Worm (Caenorhabditis elegans) whole organism, young adult: Measurements from ENCODE around the gene F44E2.10.

Experiments
- B0035.1 ChIP-seq: sonication (generic microtip); optimal IDR thresholded peaks from 2 replicates; lab custom pipeline; 2016; ENCODE audit warnings: missing genetic modification characterization, mild to moderate bottlenecking, missing compliant biosample characterization, missing genotype, missing genetic modification reagents
- B0336.3 ChIP-seq: fragments of 200-800 bp; sonication (Bioruptor generic); IDR thresholded peaks from 2 replicates; pipeline ENCODE4 v1.3.6; 2022; ENCODE audit warnings: missing genetic modification characterization, missing compliant biosample characterization
- F10E7.11 ChIP-seq: sonication (generic microtip); optimal IDR thresholded peaks from 2 replicates; lab custom pipeline; 2017; ENCODE audit warnings: mild to moderate bottlenecking, missing genetic modification characterization, moderate library complexity, missing compliant biosample characterization
- F22D6.2 ChIP-seq: sonication (generic microtip); optimal IDR thresholded peaks from 2 replicates; lab custom pipeline; 2016; ENCODE audit warnings: mild to moderate bottlenecking, missing genetic modification characterization, missing compliant biosample characterization
- F23B12.7 ChIP-seq: sonication (generic microtip); optimal IDR thresholded peaks from 2 replicates; lab custom pipeline; 2017; ENCODE audit warnings: missing genetic modification characterization, mild to moderate bottlenecking, missing compliant biosample characterization, antibody characterized with exemption, moderate library complexity; ENCODE audit not compliant: insufficient read depth
- F33H1.4 ChIP-seq: fragments of 200-800 bp; sonication (Bioruptor generic); IDR thresholded peaks from 2 replicates; pipeline ENCODE4 v1.3.6; 2022; ENCODE audit warnings: missing genetic modification reagents, missing genetic modification characterization, missing compliant biosample characterization
- F37B4.10 ChIP-seq: fragments of 200-800 bp; sonication (Bioruptor generic); IDR thresholded peaks from 2 replicates; pipeline ENCODE4 v1.3.6; 2022; ENCODE audit warnings: missing genetic modification characterization, missing compliant biosample characterization
- F39B2.1 ChIP-seq: fragments of 200-800 bp; sonication (Bioruptor generic); IDR thresholded peaks from 2 replicates; pipeline ENCODE4 v1.3.6; 2022; ENCODE audit warnings: missing genetic modification reagents, missing genetic modification characterization, missing compliant biosample characterization
- F55B11.4 ChIP-seq: sonication (generic microtip); optimal IDR thresholded peaks from 2 replicates; lab custom pipeline; 2016; ENCODE audit warnings: missing compliant biosample characterization, missing genetic modification characterization, borderline replicate concordance; ENCODE audit not compliant: insufficient read depth
- F57A8.1 ChIP-seq: fragments of 200-800 bp; sonication (Bioruptor generic); optimal IDR thresholded peaks from 2 replicates; lab custom pipeline; 2018; ENCODE audit warnings: mild to moderate bottlenecking, missing genetic modification characterization, moderate library complexity, missing compliant biosample characterization
- K12H6.12 ChIP-seq: fragments of 200-800 bp; sonication (Bioruptor generic); optimal IDR thresholded peaks from 2 replicates; lab custom pipeline; 2018; ENCODE audit warnings: mild to moderate bottlenecking, missing genetic modification characterization, missing compliant biosample characterization
- Y53G8AR.9 ChIP-seq: fragments of 200-800 bp; sonication (Bioruptor generic); conservative IDR thresholded peaks from 2 replicates; pipeline ENCODE4 v1.3.6; 2022; ENCODE audit warnings: missing genetic modification reagents, missing genetic modification characterization, missing compliant biosample characterization
- Y95B8A.8 ChIP-seq: fragments of 200-800 bp; sonication (Bioruptor generic); IDR thresholded peaks from 2 replicates; pipeline ENCODE4 v1.3.6; 2022; ENCODE audit warnings: missing genetic modification reagents, missing genetic modification characterization, missing compliant biosample characterization
- ZK185.1 ChIP-seq: sonication (generic microtip); optimal IDR thresholded peaks from 2 replicates; lab custom pipeline; 2016; ENCODE audit warnings: mild to moderate bottlenecking, missing genetic modification characterization, missing compliant biosample characterization; ENCODE audit not compliant: poor library complexity, severe bottlenecking
- akir-1 ChIP-seq: fragments of 200-800 bp; sonication (Bioruptor generic); optimal IDR thresholded peaks from 2 replicates; lab custom pipeline; 2018; ENCODE audit warnings: mild to moderate bottlenecking, missing genetic modification characterization, moderate library complexity, missing compliant biosample characterization
- aptf-2 ChIP-seq: fragments of 200-800 bp; sonication (Bioruptor generic); conservative IDR thresholded peaks from 2 replicates; pipeline ENCODE4 v1.3.6; 2022; ENCODE audit warnings: missing genetic modification reagents, missing genetic modification characterization, missing compliant biosample characterization
- aptf-3 ChIP-seq: fragments of 200-800 bp; sonication (Bioruptor generic); IDR thresholded peaks from 2 replicates; pipeline ENCODE4 v1.3.6; 2022; ENCODE audit warnings: missing genetic modification characterization, missing compliant biosample characterization
- atf-7 ChIP-seq: sonication (generic microtip); optimal IDR thresholded peaks from 2 replicates; lab custom pipeline; 2017; ENCODE audit warnings: mild to moderate bottlenecking, missing genetic modification characterization, missing compliant biosample characterization
- bed-1 ChIP-seq: fragments of 200-800 bp; sonication (Bioruptor generic); IDR thresholded peaks from 2 replicates; pipeline ENCODE4 v1.3.6; 2022; ENCODE audit warnings: missing genetic modification reagents, missing genetic modification characterization, missing compliant biosample characterization
- cebp-1 ChIP-seq, 2 experiments: fragments of 200-800 bp in 1 of 2; sonication (Bioruptor generic) in 1 of 2; sonication (generic microtip) in 1 of 2; IDR thresholded peaks in 1 of 2; optimal IDR thresholded peaks in 1 of 2; 2 replicates each; pipeline versions ENCODE4 v1.3.6 to Lab custom; 2017 to 2022; ENCODE audit warnings: missing compliant biosample characterization in 2 of 2, missing genetic modification characterization in 2 of 2, mild to moderate bottlenecking in 1 of 2, missing genetic modification reagents in 1 of 2, moderate library complexity in 1 of 2
- ceh-40 ChIP-seq: fragments of 200-800 bp; sonication (Bioruptor generic); IDR thresholded peaks from 2 replicates; pipeline ENCODE4 v1.3.6; 2022; ENCODE audit warnings: missing genetic modification characterization, missing compliant biosample characterization
- dpl-1 ChIP-seq: fragments of 150-350 bp; optimal IDR thresholded peaks from 2 replicates; lab custom pipeline; 2014; ENCODE audit warnings: missing biosample characterization, missing genetic modification reagents, missing genetic modification characterization
- egl-44 ChIP-seq: fragments of 200-800 bp; sonication (Bioruptor generic); IDR thresholded peaks from 2 replicates; pipeline ENCODE4 v1.3.6; 2022; ENCODE audit warnings: missing genetic modification reagents, missing genetic modification characterization, missing compliant biosample characterization
- egrh-3 ChIP-seq: fragments of 200-800 bp; sonication (Bioruptor generic); IDR thresholded peaks from 2 replicates; pipeline ENCODE4 v1.3.6; 2022; ENCODE audit warnings: missing genetic modification reagents, missing genetic modification characterization, missing compliant biosample characterization
- hmg-1.2 ChIP-seq: fragments of 200-800 bp; sonication (Bioruptor generic); IDR thresholded peaks from 2 replicates; pipeline ENCODE4 v1.3.6; 2022; ENCODE audit warnings: missing genetic modification reagents, missing genetic modification characterization, missing compliant biosample characterization
- hsf-1 ChIP-seq: fragments of 200-800 bp; sonication (Bioruptor generic); IDR thresholded peaks from 2 replicates; pipeline ENCODE4 v1.3.6; 2022; ENCODE audit warnings: missing genetic modification reagents, missing genetic modification characterization, missing compliant biosample characterization
- let-526 ChIP-seq: fragments of 200-800 bp; sonication (Bioruptor generic); IDR thresholded peaks from 2 replicates; pipeline ENCODE4 v1.3.6; 2022; ENCODE audit warnings: missing genetic modification reagents, missing genetic modification characterization, missing compliant biosample characterization
- lin-26 ChIP-seq: fragments of 200-800 bp; sonication (Bioruptor generic); IDR thresholded peaks from 2 replicates; pipeline ENCODE4 v1.3.6; 2022; ENCODE audit warnings: missing genetic modification reagents, missing genetic modification characterization, missing compliant biosample characterization
- lin-35 ChIP-seq, 3 experiments: fragments of 150-350 bp in 2 of 3; sonication (generic microtip) in 1 of 3; optimal IDR thresholded peaks; 2 replicates each; lab custom pipeline; 2014 to 2018; ENCODE audit warnings: missing biosample characterization in 3 of 3, missing genetic modification characterization in 3 of 3, missing genetic modification reagents in 3 of 3
- lir-1 ChIP-seq: fragments of 200-800 bp; sonication (Bioruptor generic); conservative IDR thresholded peaks from 2 replicates; pipeline ENCODE4 v1.3.6; 2022; ENCODE audit warnings: missing genetic modification reagents, missing genetic modification characterization, missing compliant biosample characterization
- madf-3 ChIP-seq: fragments of 200-800 bp; sonication (Bioruptor generic); IDR thresholded peaks from 2 replicates; pipeline ENCODE4 v1.3.6; 2022; ENCODE audit warnings: missing genetic modification reagents, missing genetic modification characterization, missing compliant biosample characterization
- nfya-1 ChIP-seq: sonication (generic microtip); optimal IDR thresholded peaks from 2 replicates; lab custom pipeline; 2017; ENCODE audit warnings: antibody characterized with exemption, missing compliant biosample characterization, missing genetic modification characterization, borderline replicate concordance; ENCODE audit not compliant: insufficient read depth
- nfyb-1 ChIP-seq: fragments of 200-800 bp; sonication (Bioruptor generic); IDR thresholded peaks from 2 replicates; pipeline ENCODE4 v1.3.6; 2022; ENCODE audit warnings: missing genetic modification reagents, missing genetic modification characterization, missing compliant biosample characterization
- nhr-179 ChIP-seq: sonication (generic microtip); optimal IDR thresholded peaks from 2 replicates; lab custom pipeline; 2016; ENCODE audit warnings: mild to moderate bottlenecking, missing genetic modification characterization, missing compliant biosample characterization
- nhr-80 ChIP-seq: sonication (generic microtip); optimal IDR thresholded peaks from 2 replicates; lab custom pipeline; 2016; ENCODE audit warnings: missing genetic modification characterization, missing compliant biosample characterization
- pbrm-1 ChIP-seq: fragments of 200-800 bp; sonication (Bioruptor generic); IDR thresholded peaks from 2 replicates; pipeline ENCODE4 v1.3.6; 2022; ENCODE audit warnings: missing genetic modification reagents, missing genetic modification characterization, missing compliant biosample characterization
- pha-4 ChIP-seq: fragments of 150-350 bp; sonication (generic microtip); optimal IDR thresholded peaks from 2 replicates; lab custom pipeline; 2014; ENCODE audit warnings: missing biosample characterization, missing genetic modification reagents, missing genetic modification characterization
- repo-1 ChIP-seq: sonication (generic microtip); optimal IDR thresholded peaks from 2 replicates; lab custom pipeline; 2017; ENCODE audit warnings: mild to moderate bottlenecking, missing genetic modification characterization, missing compliant biosample characterization
- sdz-38 ChIP-seq: sonication (generic microtip); optimal IDR thresholded peaks from 2 replicates; lab custom pipeline; 2016; ENCODE audit warnings: missing genotype, missing genetic modification characterization, missing compliant biosample characterization
- sea-2 ChIP-seq: fragments of 200-800 bp; sonication (Bioruptor generic); IDR thresholded peaks from 2 replicates; pipeline ENCODE4 v1.3.6; 2022; ENCODE audit warnings: missing genetic modification characterization, missing compliant biosample characterization
- somi-1 ChIP-seq: fragments of 200-800 bp; sonication (Bioruptor generic); optimal IDR thresholded peaks from 2 replicates; lab custom pipeline; 2018; ENCODE audit warnings: mild to moderate bottlenecking, missing genetic modification characterization, missing compliant biosample characterization
- sptf-2 ChIP-seq: fragments of 200-800 bp; sonication (Bioruptor generic); optimal IDR thresholded peaks from 2 replicates; lab custom pipeline; 2018; ENCODE audit warnings: mild to moderate bottlenecking, missing genetic modification characterization, missing compliant biosample characterization
- tbp1 ChIP-seq: fragments of 200-800 bp; sonication (Bioruptor generic); optimal IDR thresholded peaks from 2 replicates; lab custom pipeline; 2018; ENCODE audit warnings: mild to moderate bottlenecking, missing genetic modification characterization, missing compliant biosample characterization
- unc-62 ChIP-seq: fragments of 150-350 bp; optimal IDR thresholded peaks from 2 replicates; lab custom pipeline; 2014; ENCODE audit warnings: missing biosample characterization, missing genetic modification reagents, missing genetic modification characterization
- xnd-1 ChIP-seq: sonication (generic microtip); optimal IDR thresholded peaks from 2 replicates; lab custom pipeline; 2016; ENCODE audit warnings: missing genotype, missing genetic modification reagents, missing genetic modification characterization, missing compliant biosample characterization
- zim-3 ChIP-seq: sonication (generic microtip); optimal IDR thresholded peaks from 2 replicates; lab custom pipeline; 2017; ENCODE audit warnings: mild to moderate bottlenecking, missing genetic modification characterization, moderate library complexity, missing compliant biosample characterization
- ztf-22 ChIP-seq: fragments of 200-800 bp; sonication (Bioruptor generic); optimal IDR thresholded peaks from 2 replicates; lab custom pipeline; 2018; ENCODE audit warnings: mild to moderate bottlenecking, missing genetic modification characterization, moderate library complexity, missing compliant biosample characterization
- ztf-3 ChIP-seq: fragments of 200-800 bp; sonication (Bioruptor generic); optimal IDR thresholded peaks from 2 replicates; lab custom pipeline; 2018; ENCODE audit warnings: mild to moderate bottlenecking, missing genetic modification characterization, missing compliant biosample characterization

The F44E2.10 gene

DNA sequence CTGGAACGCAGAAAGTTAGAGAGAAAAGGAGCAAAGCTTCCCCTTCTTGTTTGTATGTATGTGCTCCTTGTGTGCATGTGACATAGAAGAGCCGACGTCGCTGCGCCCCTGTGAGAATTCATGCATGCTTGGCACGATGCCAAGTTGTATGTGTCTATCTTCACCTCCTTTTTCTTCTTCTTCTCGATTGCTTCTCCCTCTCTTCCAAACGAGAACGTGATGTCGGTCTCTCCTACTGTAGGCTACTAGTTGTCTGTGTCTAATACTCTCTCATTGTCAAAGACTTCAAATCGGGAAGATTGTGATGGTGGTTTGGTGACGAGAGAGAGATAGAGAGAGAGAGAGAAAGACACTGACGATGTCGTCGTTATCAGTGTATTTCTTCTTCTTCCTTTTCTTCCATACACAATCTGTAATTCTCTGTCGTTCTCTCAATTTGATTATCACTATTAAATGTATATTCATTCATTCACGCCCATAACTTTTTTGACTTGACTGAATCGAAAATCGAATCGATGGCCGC lies 33.6 kb downstream of the F44E2.10 start (continued):
- TF ChIP-seq F22D6.2 (tag; lab: Kevin White, UChicago) (peak; percentile 29), nhr-80 (tag; lab: Kevin White, UChicago) (peak; percentile 99), nfyb-1 (GFP tag; lab: Robert Waterston, UW) (0 out of 2 replicates have a peak, but pooled peaks have one; percentile 68), F57A8.1 (GFP tag; lab: Kevin White, UChicago) (no peak), dpl-1 (GFP tag; lab: Kevin White, UChicago) (no peak), lin-35 (GFP tag; optimal IDR thresholded peaks at IDR 0.05; lab: Kevin White, UChicago) (peak in 1 of 3 experiments; percentile 74), K12H6.12 (tag; lab: Kevin White, UChicago) (peak; percentile 81), nfya-1 (no peak), sptf-2 (no peak), sdz-38 (tag; lab: Kevin White, UChicago) (no peak), ceh-40 (GFP tag; lab: Robert Waterston, UW) (no peak), akir-1 (no peak), F37B4.10 (GFP tag; lab: Robert Waterston, UW) (no peak), pha-4 (tag; lab: Kevin White, UChicago) (no peak), ztf-22 (GFP tag; lab: Kevin White, UChicago) (peak; percentile 81), hsf-1 (GFP tag; lab: Robert Waterston, UW) (no peak), F33H1.4 (GFP tag; lab: Robert Waterston, UW) (0 out of 2 replicates have a peak, but pooled peaks have one; percentile 6), sea-2 (no peak), pbrm-1 (0 out of 2 replicates have a peak, but pooled peaks have one; percentile 17), madf-3 (GFP tag; lab: Robert Waterston, UW) (no peak), atf-7 (peak; percentile 90), aptf-2 (no peak), unc-62 (peak; percentile 74), F55B11.4 (tag; lab: Kevin White, UChicago) (no peak), somi-1 (GFP tag; lab: Kevin White, UChicago) (peak; percentile 93), B0336.3 (peak; percentile 81), lin-26 (peak; percentile 69; the same call in 1 of the 2 replicates), ZK185.1 (peak; percentile 84), B0035.1 (no peak), egrh-3 (GFP tag; lab: Robert Waterston, UW) (peak; percentile 25; the same call in 1 of the 2 replicates)

- TF ChIP-seq F23B12.7 (tag; lab: Kevin White, UChicago) (peak; percentile 18), hmg-1.2 (GFP tag; lab: Robert Waterston, UW) (peak; percentile 97), pha-4 (tag; lab: Kevin White, UChicago) (peak; percentile 49), bed-1 (GFP tag; lab: Robert Waterston, UW) (peak; percentile 56; the same call in 1 of the 2 replicates), Y53G8AR.9 (GFP tag; lab: Robert Waterston, UW) (no peak), F10E7.11 (tag; lab: Kevin White, UChicago) (peak; percentile 55), xnd-1 (tag; lab: Kevin White, UChicago) (no peak), nhr-179 (tag; lab: Kevin White, UChicago) (no peak), zim-3 (tag; lab: Kevin White, UChicago) (no peak), tbp1 (peak; percentile 62), Y95B8A.8 (GFP tag; lab: Robert Waterston, UW) (0 out of 2 replicates have a peak, but pooled peaks have one; percentile 34), aptf-3 (GFP tag; lab: Robert Waterston, UW) (no peak), cebp-1 (GFP tag; IDR thresholded peaks at IDR 0.05; lab: Robert Waterston, UW) (peak; percentile 25; the same call in 1 of the 2 replicates), cebp-1 (tag; optimal IDR thresholded peaks at IDR 0.05; lab: Kevin White, UChicago) (peak; percentile 88), F39B2.1 (GFP tag; lab: Robert Waterston, UW) (no peak), repo-1 (peak; percentile 74), ztf-3 (GFP tag; lab: Kevin White, UChicago) (peak; percentile 52), lir-1 (GFP tag; lab: Robert Waterston, UW) (peak; percentile 45; the same call in 1 of the 2 replicates), let-526 (GFP tag; lab: Robert Waterston, UW) (peak; percentile 54; the same call in 1 of the 2 replicates), egl-44 (GFP tag; lab: Robert Waterston, UW) (peak; percentile 74)
Observed at ce11 chrIII:8795595-8796141, 35.2 kb downstream of the F44E2.10 start.
